Fruit fly (Drosophila melanogaster): ENCODE results near the gene mRpL32.

mRpL32 gene

dm6 chr3R:31252093-31252962 lies at the start of gene mRpL32, which contains the start of gene qless:
TSS of gene mRpL32 (plus strand) at chr3R:31252872.
TSS of gene qless (minus strand) at chr3R:31252608.
- TF ChIP-seq noc (tag; optimal IDR thresholded peaks at IDR 0.05), result no peak

- TF ChIP-seq noc (tag; optimal IDR thresholded peaks at IDR 0.05), result no peak
Measured at dm6 chr3R:31210630-31211029, 42.0 kb upstream of the mRpL32 start, which contains the start of gene chp. TSS of gene chp (minus strand) at chr3R:31210730.

- TF ChIP-seq noc (tag; optimal IDR thresholded peaks at IDR 0.05), result no peak
Measured at dm6 chr3R:31213227-31213626, 39.4 kb upstream of the mRpL32 start, which contains the start of the genes Zwilch and CG1542. TSS of gene Zwilch (minus strand) at chr3R:31213376. TSS of gene CG1542 (plus strand) at chr3R:31213458.

- TF ChIP-seq noc (tag; optimal IDR thresholded peaks at IDR 0.05), result no peak
Measured at dm6 chr3R:31215830-31216229, 36.8 kb upstream of the mRpL32 start, which contains the start of gene CG15561. TSS of gene CG15561 (minus strand) at chr3R:31215942.

- peak; percentile 10 for TF ChIP-seq noc (tag; optimal IDR thresholded peaks at IDR 0.05)
Measured at dm6 chr3R:31218214-31218876, 34.3 kb upstream of the mRpL32 start.

- TF ChIP-seq noc (tag; optimal IDR thresholded peaks at IDR 0.05), result peak; percentile 48
Measured at dm6 chr3R:31218997-31219992, 33.4 kb upstream of the mRpL32 start, which contains the start of gene ATPsynC. TSS of gene ATPsynC (minus strand) at chr3R:31219630.

- TF ChIP-seq noc (tag; optimal IDR thresholded peaks at IDR 0.05), result no peak
Measured at dm6 chr3R:31220456-31221336, 32.0 kb upstream of the mRpL32 start, which contains the start of gene CG12054. TSS of gene CG12054 (plus strand) at chr3R:31220702.

dm6 chr3R:31221337-31222047 lies 31.2 kb upstream of the mRpL32 start:
- TF ChIP-seq noc (tag; optimal IDR thresholded peaks at IDR 0.05), result peak; percentile 25

dm6 chr3R:31222125-31222889 lies 30.4 kb upstream of the mRpL32 start:
- TF ChIP-seq noc (tag; optimal IDR thresholded peaks at IDR 0.05), result peak; percentile 49

dm6 chr3R:31222890-31223569 lies 29.6 kb upstream of the mRpL32 start:
- no peak for TF ChIP-seq noc (tag; optimal IDR thresholded peaks at IDR 0.05)

- peak; percentile 74 for TF ChIP-seq noc (tag; optimal IDR thresholded peaks at IDR 0.05)
Measured at dm6 chr3R:31223971-31224860, 28.5 kb upstream of the mRpL32 start.

Measured in whole organism, larva.